Worm (Caenorhabditis elegans) whole organism, L4 larva: ENCODE results near the gene ifas-1.

Source experiments
- ces-1 ChIP-seq: fragments of 150-350 bp; sonication (generic microtip); optimal IDR thresholded peaks from 4 replicates; lab custom pipeline; 2014; ENCODE audit warnings: missing biosample characterization, missing genetic modification reagents, missing genetic modification characterization
- duxl-1 ChIP-seq: sonication (generic microtip); optimal IDR thresholded peaks from 2 replicates; lab custom pipeline; 2016; ENCODE audit warnings: mild to moderate bottlenecking, missing genetic modification characterization, moderate library complexity, missing compliant biosample characterization; ENCODE audit not compliant: poor library complexity
- egl-43 ChIP-seq: fragments of 200-800 bp; sonication (Bioruptor generic); IDR thresholded peaks from 2 replicates; pipeline ENCODE4 v1.3.6; 2022; ENCODE audit warnings: missing genetic modification reagents, missing genetic modification characterization, missing compliant biosample characterization
- lir-3 ChIP-seq: sonication (generic microtip); optimal IDR thresholded peaks from 2 replicates; lab custom pipeline; 2016; ENCODE audit warnings: mild to moderate bottlenecking, missing genetic modification characterization, missing compliant biosample characterization

ce11 chrII:3716961-3717360 is 28.4 kb upstream of the ifas-1 start, which contains the start of gene fbxc-52:
- no peak for TF ChIP-seq egl-43 (GFP tag; lab: Robert Waterston, UW)
- TF ChIP-seq duxl-1 (tag; lab: Kevin White, UChicago): no peak
- no peak for TF ChIP-seq ces-1 (GFP tag; lab: Kevin White, UChicago)
- no peak for TF ChIP-seq lir-3 (tag; lab: Kevin White, UChicago)
